Worm (Caenorhabditis elegans): ENCODE measurements around the gene T21D12.14.

The T21D12.14 gene

DNA sequence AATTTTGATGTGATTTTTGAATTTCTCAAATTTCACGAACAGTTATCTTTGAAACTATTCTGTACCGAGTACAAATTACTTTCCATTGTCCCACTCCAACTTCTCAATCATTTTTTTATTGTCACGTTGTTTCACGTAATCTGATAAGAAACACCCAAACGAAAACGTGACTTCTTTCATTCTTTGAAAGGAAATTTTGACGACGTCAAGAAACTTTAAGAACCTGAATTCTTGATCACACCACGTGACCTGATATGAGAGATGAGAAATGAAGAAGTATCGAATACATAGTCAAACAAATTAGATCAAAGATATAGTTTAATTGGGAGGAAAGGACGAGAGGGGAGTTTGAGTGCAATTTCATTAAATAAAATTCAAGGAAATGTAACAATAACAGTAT lies 21.6 kb upstream of the T21D12.14 start:
- TF ChIP-seq sea-2 (GFP tag; optimal IDR thresholded peaks at IDR 0.05) = no peak
- TF ChIP-seq nhr-43 (tag; optimal IDR thresholded peaks at IDR 0.05; ENCODE audit: poor library complexity, severe bottlenecking) = peak; percentile 62
- TF ChIP-seq nhr-25 (tag; optimal IDR thresholded peaks at IDR 0.05) = peak; percentile 14

DNA sequence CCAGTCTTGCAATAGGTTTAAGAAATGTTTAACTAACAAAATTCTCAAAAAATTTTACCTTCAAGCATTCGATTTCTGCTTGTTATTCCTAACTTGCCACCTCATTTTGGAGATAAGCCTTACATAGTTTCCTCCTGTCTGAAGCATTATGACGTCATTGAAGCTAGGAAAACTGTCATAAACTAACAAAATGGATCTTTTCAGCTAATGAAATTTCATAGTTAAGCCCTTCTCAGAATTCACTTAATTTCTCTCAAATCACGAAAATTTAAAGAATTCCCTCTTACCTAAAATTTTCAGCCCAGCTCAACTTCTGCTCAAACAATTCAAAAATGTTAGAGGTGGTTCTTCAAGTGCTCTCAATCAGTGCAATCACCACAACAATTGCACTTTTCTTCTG lies 19.3 kb upstream of the T21D12.14 start, which contains the start of gene swt-1:
swt-1 (plus strand) TSS at position 301 of the 400 bp plus-strand sequence.
- no peak for TF ChIP-seq egl-27 (tag; optimal IDR thresholded peaks at IDR 0.05)
- TF ChIP-seq nhr-11 (tag; optimal IDR thresholded peaks at IDR 0.05) = no peak
- no peak for TF ChIP-seq ztf-11 (tag; optimal IDR thresholded peaks at IDR 0.05)
- no peak for TF ChIP-seq zag-1 (tag; optimal IDR thresholded peaks at IDR 0.05)
- TF ChIP-seq elt-3 (tag; optimal IDR thresholded peaks at IDR 0.05) = no peak
- no peak for TF ChIP-seq lin-15B (tag; optimal IDR thresholded peaks at IDR 0.05)
- no peak for TF ChIP-seq snpc-4 (tag; optimal IDR thresholded peaks at IDR 0.05)
- no peak for TF ChIP-seq ceh-16 (tag; optimal IDR thresholded peaks at IDR 0.05)
- no peak for TF ChIP-seq skn-1 (tag; optimal IDR thresholded peaks at IDR 0.05)
- no peak for TF ChIP-seq fkh-2 (tag; optimal IDR thresholded peaks at IDR 0.05)
- no peak for TF ChIP-seq ZK546.5 (tag; optimal IDR thresholded peaks at IDR 0.05)
- no peak for TF ChIP-seq unc-39 (tag; optimal IDR thresholded peaks at IDR 0.05)
- TF ChIP-seq elt-1 (tag; optimal IDR thresholded peaks at IDR 0.05) = no peak
- TF ChIP-seq hmg-11 (tag; optimal IDR thresholded peaks at IDR 0.05) = no peak
- no peak for TF ChIP-seq R02D3.7 (tag; optimal IDR thresholded peaks at IDR 0.05)
- no peak for TF ChIP-seq fos-1 (tag; optimal IDR thresholded peaks at IDR 0.05)
- no peak for TF ChIP-seq nhr-23 (tag; optimal IDR thresholded peaks at IDR 0.05)

DNA sequence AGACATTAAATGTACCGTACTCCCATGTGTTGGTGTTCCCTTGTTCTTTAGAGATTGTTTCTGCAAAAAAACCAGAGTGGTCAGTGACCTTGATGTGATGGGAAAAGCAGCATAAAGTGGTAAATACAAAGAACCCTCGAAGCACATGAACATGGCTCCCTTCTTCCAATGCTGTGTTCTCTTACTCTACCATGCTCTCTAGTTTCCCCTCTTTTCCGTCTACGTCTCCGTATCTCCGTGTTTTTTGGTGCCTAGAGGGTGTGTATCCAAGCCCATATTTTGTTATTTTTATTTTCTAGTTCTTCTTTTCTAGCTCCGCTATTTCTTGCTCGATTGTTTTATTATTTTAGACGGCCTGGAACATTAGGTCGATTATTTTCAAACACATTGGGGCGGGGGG lies 18.6 kb upstream of the T21D12.14 start:
- TF ChIP-seq elt-3 (tag; optimal IDR thresholded peaks at IDR 0.05) (no peak), nfya-1 (tag; optimal IDR thresholded peaks at IDR 0.05; ENCODE audit: insufficient read depth) (peak; percentile 44), ZK546.5 (tag; optimal IDR thresholded peaks at IDR 0.05) (no peak), hmg-11 (tag; optimal IDR thresholded peaks at IDR 0.05) (peak; percentile 42), nhr-237 (tag; optimal IDR thresholded peaks at IDR 0.05) (no peak), ztf-11 (tag; optimal IDR thresholded peaks at IDR 0.05) (no peak), lin-15B (tag; optimal IDR thresholded peaks at IDR 0.05) (peak; percentile 26), nhr-28 (tag; optimal IDR thresholded peaks at IDR 0.05) (no peak), nhr-76 (tag; optimal IDR thresholded peaks at IDR 0.05) (no peak), egl-5 (tag; optimal IDR thresholded peaks at IDR 0.05) (peak; percentile 79), nhr-43 (tag; optimal IDR thresholded peaks at IDR 0.05; ENCODE audit: poor library complexity, severe bottlenecking) (peak; percentile 34), elt-1 (tag; optimal IDR thresholded peaks at IDR 0.05) (no peak), R02D3.7 (tag; optimal IDR thresholded peaks at IDR 0.05) (no peak), lin-39 (tag; optimal IDR thresholded peaks at IDR 0.05) (peak; percentile 33)

DNA sequence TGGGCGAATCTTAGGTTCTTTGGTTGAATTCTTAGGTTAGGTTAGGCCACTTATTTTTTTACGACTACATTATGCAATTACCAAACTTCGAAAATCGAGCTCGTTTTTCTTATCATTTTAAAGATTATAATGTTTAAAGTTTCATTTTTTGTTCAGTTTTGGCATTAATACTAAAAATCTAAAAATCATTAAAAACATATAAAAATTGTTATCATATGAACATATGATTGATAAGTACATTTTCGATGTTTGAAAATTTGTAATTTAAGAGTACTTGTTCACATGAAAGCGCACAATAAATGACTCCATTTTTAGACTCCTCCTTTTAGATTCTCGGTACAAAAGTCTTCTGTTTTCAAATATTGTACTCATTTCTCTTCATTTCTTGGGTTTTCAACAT lies 17.2 kb upstream of the T21D12.14 start:
- peak; percentile 18 for TF ChIP-seq pha-4 (tag; optimal IDR thresholded peaks at IDR 0.05)
- no peak for TF ChIP-seq ceh-16 (tag; optimal IDR thresholded peaks at IDR 0.05)
- peak; percentile 86 for TF ChIP-seq pqm-1 (tag; optimal IDR thresholded peaks at IDR 0.05)
- no peak for TF ChIP-seq fkh-2 (tag; optimal IDR thresholded peaks at IDR 0.05)
- TF ChIP-seq elt-2 (tag; optimal IDR thresholded peaks at IDR 0.05) = peak; percentile 59

DNA sequence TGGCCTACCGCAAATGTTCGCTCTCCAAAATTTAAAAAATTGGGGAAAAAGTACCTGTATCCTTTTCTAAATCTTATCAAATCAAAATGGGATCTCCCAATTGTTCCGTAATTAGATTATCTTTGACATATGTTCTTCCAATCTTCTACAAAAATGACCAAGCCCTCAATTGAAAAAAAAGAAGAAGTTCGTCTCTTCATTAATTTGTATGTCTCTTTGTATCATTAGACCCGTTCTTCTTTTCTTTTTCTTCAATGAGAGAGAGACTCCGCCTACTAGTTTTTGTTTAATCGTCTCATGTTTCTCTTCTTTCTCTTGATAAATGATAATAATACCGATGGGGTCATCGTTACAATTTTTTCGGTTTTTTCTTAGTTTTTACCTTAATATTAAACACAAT lies 15.3 kb upstream of the T21D12.14 start:
- TF ChIP-seq mdl-1 (tag; optimal IDR thresholded peaks at IDR 0.05) (no peak), unc-39 (tag; optimal IDR thresholded peaks at IDR 0.05) (no peak), nhr-23 (tag; optimal IDR thresholded peaks at IDR 0.05) (peak; percentile 27), elt-1 (tag; optimal IDR thresholded peaks at IDR 0.05) (no peak), pha-4 (tag; optimal IDR thresholded peaks at IDR 0.05) (no peak), elt-3 (tag; optimal IDR thresholded peaks at IDR 0.05) (no peak), egl-5 (tag; optimal IDR thresholded peaks at IDR 0.05) (no peak), lsy-12 (tag; optimal IDR thresholded peaks at IDR 0.05) (no peak), lin-39 (tag; optimal IDR thresholded peaks at IDR 0.05) (no peak), snpc-4 (tag; optimal IDR thresholded peaks at IDR 0.05) (no peak), nhr-77 (tag; optimal IDR thresholded peaks at IDR 0.05) (no peak), nhr-43 (tag; optimal IDR thresholded peaks at IDR 0.05; ENCODE audit: poor library complexity, severe bottlenecking) (peak; percentile 25), fkh-2 (tag; optimal IDR thresholded peaks at IDR 0.05) (no peak), nhr-76 (tag; optimal IDR thresholded peaks at IDR 0.05) (no peak), pqm-1 (tag; optimal IDR thresholded peaks at IDR 0.05) (no peak)
